Worm (Caenorhabditis elegans) whole organism, late embryonic: ENCODE measurements around the gene K07F5.12.
A peak's percentile ranks its signal among the peaks of the same experiment; 100 is the strongest.

ENCODE experiments used
- C08G9.2 ChIP-seq: sonication (generic microtip); optimal IDR thresholded peaks from 2 replicates; lab custom pipeline; 2016; ENCODE audit warnings: mild to moderate bottlenecking, missing genetic modification characterization, moderate library complexity, missing compliant biosample characterization
- F13H6.1 ChIP-seq: sonication (generic microtip); optimal IDR thresholded peaks from 2 replicates; lab custom pipeline; 2016; ENCODE audit warnings: missing genetic modification characterization, missing compliant biosample characterization
- Y22D7AL.16 ChIP-seq: sonication (generic microtip); optimal IDR thresholded peaks from 2 replicates; lab custom pipeline; 2016; ENCODE audit warnings: missing genetic modification characterization, missing compliant biosample characterization
- ceh-14 ChIP-seq: sonication (generic microtip); optimal IDR thresholded peaks from 2 replicates; lab custom pipeline; 2016; ENCODE audit warnings: missing genotype, missing genetic modification characterization, missing compliant biosample characterization
- ceh-18 ChIP-seq: sonication (generic microtip); optimal IDR thresholded peaks from 2 replicates; lab custom pipeline; 2016; ENCODE audit warnings: missing genetic modification characterization, missing compliant biosample characterization
- ceh-19 ChIP-seq: fragments of 200-800 bp; sonication (Bioruptor generic); optimal IDR thresholded peaks from 2 replicates; lab custom pipeline; 2018; ENCODE audit warnings: mild to moderate bottlenecking, missing genetic modification characterization, missing compliant biosample characterization
- ceh-22 ChIP-seq: sonication (generic microtip); optimal IDR thresholded peaks from 2 replicates; lab custom pipeline; 2017; ENCODE audit warnings: missing biosample characterization, missing genetic modification characterization
- ceh-30 ChIP-seq: fragments of 150-350 bp; optimal IDR thresholded peaks from 2 replicates; lab custom pipeline; 2014; ENCODE audit warnings: missing biosample characterization, missing genetic modification characterization
- ceh-31 ChIP-seq: sonication (generic microtip); optimal IDR thresholded peaks from 2 replicates; lab custom pipeline; 2016; ENCODE audit warnings: missing genetic modification characterization, missing compliant biosample characterization
- ceh-48 ChIP-seq: sonication (generic microtip); optimal IDR thresholded peaks from 2 replicates; lab custom pipeline; 2016; ENCODE audit warnings: missing genetic modification characterization, inconsistent platforms, missing compliant biosample characterization
- ceh-6 ChIP-seq: fragments of 200-800 bp; sonication (Bioruptor generic); optimal IDR thresholded peaks from 2 replicates; lab custom pipeline; 2018; ENCODE audit warnings: mild to moderate bottlenecking, missing genetic modification characterization, missing compliant biosample characterization
- che-1 ChIP-seq: sonication (generic microtip); optimal IDR thresholded peaks from 2 replicates; lab custom pipeline; 2016; ENCODE audit warnings: mild to moderate bottlenecking, missing genetic modification characterization, missing compliant biosample characterization
- elt-2 ChIP-seq: sonication (generic microtip); optimal IDR thresholded peaks from 2 replicates; lab custom pipeline; 2016; ENCODE audit warnings: missing genetic modification reagents, missing genetic modification characterization, missing compliant biosample characterization
- ets-4 ChIP-seq: sonication (generic microtip); optimal IDR thresholded peaks from 2 replicates; lab custom pipeline; 2016; ENCODE audit warnings: missing genetic modification characterization, missing compliant biosample characterization
- fax-1 ChIP-seq: sonication (generic microtip); optimal IDR thresholded peaks from 2 replicates; lab custom pipeline; 2016; ENCODE audit warnings: missing genotype, missing genetic modification characterization, missing compliant biosample characterization
- fkh-10 ChIP-seq: fragments of 150-350 bp; optimal IDR thresholded peaks from 2 replicates; lab custom pipeline; 2014; ENCODE audit warnings: missing biosample characterization, missing genetic modification reagents, missing genetic modification characterization
- gmeb-2 ChIP-seq: sonication (generic microtip); optimal IDR thresholded peaks from 2 replicates; lab custom pipeline; 2016; ENCODE audit warnings: missing genetic modification characterization, inconsistent platforms, missing compliant biosample characterization
- hlh-13 ChIP-seq: fragments of 200-800 bp; sonication (Bioruptor generic); optimal IDR thresholded peaks from 2 replicates; lab custom pipeline; 2018; ENCODE audit warnings: mild to moderate bottlenecking, missing genetic modification characterization, missing compliant biosample characterization
- hlh-15 ChIP-seq: sonication (generic microtip); optimal IDR thresholded peaks from 2 replicates; lab custom pipeline; 2016; ENCODE audit warnings: missing genetic modification characterization, missing compliant biosample characterization
- hlh-30 ChIP-seq: sonication (generic microtip); optimal IDR thresholded peaks from 2 replicates; lab custom pipeline; 2017; ENCODE audit warnings: antibody characterized with exemption, missing genetic modification characterization, missing compliant biosample characterization; ENCODE audit not compliant: insufficient read depth
- hlh-6 ChIP-seq: sonication (generic microtip); optimal IDR thresholded peaks from 2 replicates; lab custom pipeline; 2016; ENCODE audit warnings: missing genotype, missing genetic modification characterization, missing compliant biosample characterization
- hlh-8 ChIP-seq: sonication (generic microtip); optimal IDR thresholded peaks from 2 replicates; lab custom pipeline; 2016; ENCODE audit warnings: missing genotype, missing genetic modification characterization, missing compliant biosample characterization
- madf-2 ChIP-seq: sonication (generic microtip); optimal IDR thresholded peaks from 2 replicates; lab custom pipeline; 2017; ENCODE audit warnings: missing genetic modification characterization, missing compliant biosample characterization
- mec-3 ChIP-seq: sonication (generic microtip); optimal IDR thresholded peaks from 2 replicates; lab custom pipeline; 2016; ENCODE audit warnings: borderline replicate concordance, missing genetic modification characterization, missing compliant biosample characterization
- nfya-1 ChIP-seq: sonication (generic microtip); optimal IDR thresholded peaks from 2 replicates; lab custom pipeline; 2017; ENCODE audit warnings: missing genetic modification characterization, mild to moderate bottlenecking, missing compliant biosample characterization, antibody characterized with exemption, moderate library complexity
- nhr-11 ChIP-seq: fragments of 150-350 bp; optimal IDR thresholded peaks from 2 replicates; lab custom pipeline; 2014; ENCODE audit warnings: missing biosample characterization, missing genetic modification characterization
- nhr-232 ChIP-seq: sonication (generic microtip); optimal IDR thresholded peaks from 2 replicates; lab custom pipeline; 2016; ENCODE audit warnings: missing genetic modification characterization, missing compliant biosample characterization
- odd-2 ChIP-seq: sonication (generic microtip); optimal IDR thresholded peaks from 2 replicates; lab custom pipeline; 2017; ENCODE audit warnings: antibody characterized with exemption, mild to moderate bottlenecking, missing genetic modification characterization, missing compliant biosample characterization
- pag-3 ChIP-seq: sonication (generic microtip); optimal IDR thresholded peaks from 2 replicates; lab custom pipeline; 2016; ENCODE audit warnings: missing compliant biosample characterization, missing genetic modification characterization, borderline replicate concordance
- pax-1 ChIP-seq: fragments of 150-350 bp; optimal IDR thresholded peaks from 2 replicates; lab custom pipeline; 2014; ENCODE audit warnings: missing biosample characterization, missing genetic modification characterization
- pqm-1 ChIP-seq: sonication (generic microtip); optimal IDR thresholded peaks from 2 replicates; lab custom pipeline; 2016; ENCODE audit warnings: missing genetic modification characterization, missing compliant biosample characterization
- pros-1 ChIP-seq: fragments of 150-350 bp; optimal IDR thresholded peaks from 2 replicates; lab custom pipeline; 2014; ENCODE audit warnings: missing biosample characterization, missing genetic modification reagents, missing genetic modification characterization
- ref-2 ChIP-seq: sonication (generic microtip); optimal IDR thresholded peaks from 2 replicates; lab custom pipeline; 2016; ENCODE audit warnings: missing genetic modification characterization, missing compliant biosample characterization
- rnt-1 ChIP-seq: sonication (generic microtip); optimal IDR thresholded peaks from 2 replicates; lab custom pipeline; 2016; ENCODE audit warnings: missing genetic modification characterization, missing compliant biosample characterization
- sdc-2 ChIP-seq: sonication (generic microtip); optimal IDR thresholded peaks from 2 replicates; lab custom pipeline; 2016; ENCODE audit warnings: missing genotype, missing genetic modification characterization, missing compliant biosample characterization
- sox-2 ChIP-seq: fragments of 200-800 bp; sonication (Bioruptor generic); IDR thresholded peaks from 2 replicates; pipeline ENCODE4 v1.3.6; 2022; ENCODE audit warnings: missing genetic modification reagents, missing genetic modification characterization, missing compliant biosample characterization
- sox-4 ChIP-seq: sonication (generic microtip); optimal IDR thresholded peaks from 2 replicates; lab custom pipeline; 2017; ENCODE audit warnings: mild to moderate bottlenecking, missing genetic modification characterization, inconsistent platforms, missing compliant biosample characterization
- tbx-2 ChIP-seq: sonication (generic microtip); optimal IDR thresholded peaks from 2 replicates; lab custom pipeline; 2016; ENCODE audit warnings: missing genetic modification characterization, missing compliant biosample characterization
- tbx-7 ChIP-seq: sonication (generic microtip); optimal IDR thresholded peaks from 2 replicates; lab custom pipeline; 2016; ENCODE audit warnings: missing genotype, missing genetic modification characterization, missing compliant biosample characterization
- unc-3 ChIP-seq, 2 experiments: fragments of 200-800 bp in 1 of 2; sonication (Bioruptor generic) in 1 of 2; sonication (generic microtip) in 1 of 2; conservative IDR thresholded peaks in 1 of 2; optimal IDR thresholded peaks in 1 of 2; 2 replicates each; pipeline versions ENCODE4 v1.3.6 to Lab custom; 2016 to 2022; ENCODE audit warnings: missing compliant biosample characterization in 2 of 2, missing genetic modification characterization in 2 of 2, missing genetic modification reagents in 1 of 2
- unc-42 ChIP-seq: sonication (generic microtip); optimal IDR thresholded peaks from 2 replicates; lab custom pipeline; 2016; ENCODE audit warnings: missing genotype, missing genetic modification characterization, missing compliant biosample characterization
- zip-5 ChIP-seq: sonication (generic microtip); optimal IDR thresholded peaks from 2 replicates; lab custom pipeline; 2016; ENCODE audit warnings: missing genetic modification characterization, missing compliant biosample characterization

The K07F5.12 gene

ce11 chrIV:9852818-9853466 lies 2.9 kb upstream of the K07F5.12 start:
- TF ChIP-seq sdc-2 (tag; lab: Kevin White, UChicago) (peak; percentile 9), nhr-232 (tag; lab: Kevin White, UChicago) (no peak)

- no peak for TF ChIP-seq che-1 (tag; lab: Kevin White, UChicago)
- TF ChIP-seq pros-1 (tag; lab: Kevin White, UChicago) = no peak
- TF ChIP-seq nhr-11 (tag; lab: Kevin White, UChicago) = no peak
- peak; percentile 51 for TF ChIP-seq elt-2 (tag; lab: Kevin White, UChicago)
- no peak for TF ChIP-seq pag-3 (tag; lab: Kevin White, UChicago)
Observed at ce11 chrIV:9854952-9855351, 860 bp upstream of the K07F5.12 start.

ce11 chrIV:9857952-9858488 lies 2.2 kb downstream of the K07F5.12 start, which contains the start of gene npp-1:
TSS of gene npp-1 (plus strand) at chrIV:9858488.
- TF ChIP-seq tbx-2 (tag; lab: Kevin White, UChicago) (peak; percentile 59), gmeb-2 (tag; lab: Kevin White, UChicago) (no peak), ets-4 (tag; lab: Kevin White, UChicago) (peak; percentile 12), fax-1 (tag; lab: Kevin White, UChicago) (peak; percentile 16), ceh-48 (peak; percentile 38), unc-42 (tag; lab: Kevin White, UChicago) (peak; percentile 6), tbx-7 (no peak), hlh-6 (no peak), odd-2 (tag; lab: Kevin White, UChicago) (no peak), zip-5 (tag; lab: Kevin White, UChicago) (peak; percentile 29), ceh-31 (tag; lab: Kevin White, UChicago) (peak; percentile 81), ceh-14 (peak; percentile 23), C08G9.2 (peak; percentile 12), ref-2 (peak; percentile 21), rnt-1 (tag; lab: Kevin White, UChicago) (no peak), hlh-8 (tag; lab: Kevin White, UChicago) (peak; percentile 25), nfya-1 (peak; percentile 14), elt-2 (tag; lab: Kevin White, UChicago) (peak; percentile 43)

- TF ChIP-seq hlh-30 = no peak
- no peak for TF ChIP-seq ets-4 (tag; lab: Kevin White, UChicago)
- no peak for TF ChIP-seq gmeb-2 (tag; lab: Kevin White, UChicago)
- TF ChIP-seq pqm-1 (tag; lab: Kevin White, UChicago) = no peak
- TF ChIP-seq F13H6.1 = no peak
- TF ChIP-seq Y22D7AL.16 (tag; lab: Kevin White, UChicago) = no peak
- no peak for TF ChIP-seq fkh-10
- TF ChIP-seq hlh-15 (tag; lab: Kevin White, UChicago) = no peak
- TF ChIP-seq ceh-6 = no peak
- no peak for TF ChIP-seq hlh-6
- no peak for TF ChIP-seq mec-3
- no peak for TF ChIP-seq ref-2
- no peak for TF ChIP-seq ceh-14
Observed at ce11 chrIV:9858970-9859369, 3.2 kb downstream of the K07F5.12 start.

ce11 chrIV:9861921-9862320 lies 6.1 kb downstream of the K07F5.12 start, which contains the start of gene K07F5.14:
TSS of gene K07F5.14 (plus strand) at chrIV:9862221.
- TF ChIP-seq fax-1 (tag; lab: Kevin White, UChicago) (no peak), pax-1 (tag; lab: Kevin White, UChicago) (no peak), mec-3 (no peak), odd-2 (tag; lab: Kevin White, UChicago) (no peak), madf-2 (tag; lab: Kevin White, UChicago) (no peak), sox-4 (tag; lab: Kevin White, UChicago) (no peak), elt-2 (tag; lab: Kevin White, UChicago) (no peak), ceh-22 (no peak), hlh-13 (GFP tag; lab: Kevin White, UChicago) (no peak), sox-2 (GFP tag; lab: Robert Waterston, UW) (no peak), ceh-19 (GFP tag; lab: Kevin White, UChicago) (no peak), ceh-30 (tag; lab: Kevin White, UChicago) (no peak), F13H6.1 (no peak), unc-3 (GFP tag; conservative IDR thresholded peaks at IDR 0.05; lab: Robert Waterston, UW) (no peak), unc-3 (tag; optimal IDR thresholded peaks at IDR 0.05; lab: Kevin White, UChicago) (no peak), ceh-18 (tag; lab: Kevin White, UChicago) (no peak), nhr-11 (tag; lab: Kevin White, UChicago) (no peak)
- TF ChIP-seq, all 69 proteins: peak for 0
